Fruit fly (Drosophila melanogaster) whole organism, embryonic: ENCODE measurements around the gene CG7565.

ENCODE experiments used
- Atf-2 ChIP-seq: fragments of 200-800 bp; sonication (Bioruptor generic); optimal IDR thresholded peaks from 2 replicates; lab custom pipeline; 2016; ENCODE audit warnings: missing biosample characterization, missing genetic modification characterization
- Atf3 ChIP-seq: fragments of 200-800 bp; sonication (Bioruptor generic); optimal IDR thresholded peaks from 3 replicates; lab custom pipeline; 2016; ENCODE audit warnings: missing biosample characterization, missing genetic modification characterization
- CG1024 ChIP-seq: fragments of 200-800 bp; sonication (Bioruptor generic); IDR thresholded peaks from 2 replicates; pipeline ENCODE4 v1.3.6; 2022; ENCODE audit warnings: missing biosample characterization, missing genetic modification characterization
- CG10565 ChIP-seq: fragments of 200-800 bp; sonication (Bioruptor generic); optimal IDR thresholded peaks from 3 replicates; lab custom pipeline; 2016; ENCODE audit warnings: missing biosample characterization, mild to moderate bottlenecking, missing genetic modification characterization
- CG10959 ChIP-seq: fragments of 200-800 bp; sonication (Bioruptor generic); IDR thresholded peaks from 2 replicates; pipeline ENCODE4 v1.3.6; 2022; ENCODE audit warnings: missing biosample characterization, missing genetic modification characterization
- CG11695 ChIP-seq: fragments of 200-800 bp; sonication (Bioruptor generic); IDR thresholded peaks from 3 replicates; pipeline ENCODE4 v1.3.6; 2022; ENCODE audit warnings: missing biosample characterization, missing genetic modification characterization
- CG12391 ChIP-seq: fragments of 200-800 bp; sonication (Bioruptor generic); optimal IDR thresholded peaks from 3 replicates; lab custom pipeline; 2018; ENCODE audit warnings: missing biosample characterization, mild to moderate bottlenecking, missing genetic modification characterization, moderate library complexity
- CG12744 ChIP-seq: fragments of 200-800 bp; sonication (Bioruptor generic); optimal IDR thresholded peaks from 2 replicates; lab custom pipeline; 2016; ENCODE audit warnings: missing biosample characterization, missing genetic modification characterization
- CG12769 ChIP-seq: fragments of 200-800 bp; sonication (Bioruptor generic); optimal IDR thresholded peaks from 2 replicates; lab custom pipeline; 2019; ENCODE audit warnings: missing biosample characterization, mild to moderate bottlenecking, missing genetic modification characterization, moderate library complexity
- CG16863 ChIP-seq: fragments of 200-800 bp; sonication (Bioruptor generic); optimal IDR thresholded peaks from 3 replicates; lab custom pipeline; 2016; ENCODE audit warnings: missing biosample characterization, missing genetic modification characterization
- CG17359 ChIP-seq: fragments of 200-800 bp; sonication (Bioruptor generic); optimal IDR thresholded peaks from 3 replicates; lab custom pipeline; 2018; ENCODE audit warnings: missing biosample characterization, mild to moderate bottlenecking, missing genetic modification characterization, moderate library complexity
- CG17912 ChIP-seq: fragments of 200-800 bp; sonication (Bioruptor generic); optimal IDR thresholded peaks from 2 replicates; lab custom pipeline; 2018; ENCODE audit warnings: missing biosample characterization, mild to moderate bottlenecking, missing genetic modification characterization
- CG1792 ChIP-seq: fragments of 200-800 bp; sonication (Bioruptor generic); optimal IDR thresholded peaks from 2 replicates; lab custom pipeline; 2016; ENCODE audit warnings: missing biosample characterization, missing genetic modification characterization
- CG18599 ChIP-seq: fragments of 200-800 bp; sonication (Bioruptor generic); optimal IDR thresholded peaks from 3 replicates; lab custom pipeline; 2017; ENCODE audit warnings: missing biosample characterization, missing genetic modification characterization, mild to moderate bottlenecking, moderate library complexity, missing genetic modification reagents
- CG18619 ChIP-seq: fragments of 200-800 bp; sonication (Bioruptor generic); optimal IDR thresholded peaks from 3 replicates; lab custom pipeline; 2017; ENCODE audit warnings: missing biosample characterization, mild to moderate bottlenecking, missing genetic modification characterization
- CG18764 ChIP-seq: fragments of 200-800 bp; sonication (Bioruptor generic); optimal IDR thresholded peaks from 3 replicates; lab custom pipeline; 2016; ENCODE audit warnings: missing biosample characterization, missing genetic modification characterization
- CG32532 ChIP-seq: fragments of 200-800 bp; sonication (Bioruptor generic); IDR thresholded peaks from 2 replicates; pipeline ENCODE4 v1.3.6; 2022; ENCODE audit warnings: missing biosample characterization, missing genetic modification characterization
- CG4328 ChIP-seq: fragments of 200-800 bp; sonication (Bioruptor generic); optimal IDR thresholded peaks from 3 replicates; lab custom pipeline; 2017; ENCODE audit warnings: missing biosample characterization, missing genetic modification reagents, missing genetic modification characterization
- CG6791 ChIP-seq: fragments of 200-800 bp; sonication (Bioruptor generic); IDR thresholded peaks from 3 replicates; pipeline ENCODE4 v1.3.6; 2022; ENCODE audit warnings: missing biosample characterization, missing genetic modification characterization; ENCODE audit not compliant: partially characterized antibody
- CG7963 ChIP-seq: fragments of 200-800 bp; sonication (Bioruptor generic); IDR thresholded peaks from 3 replicates; pipeline ENCODE4 v1.3.6; 2022; ENCODE audit warnings: missing biosample characterization, missing genetic modification characterization; ENCODE audit not compliant: partially characterized antibody
- D19A ChIP-seq: fragments of 200-800 bp; optimal IDR thresholded peaks from 3 replicates; lab custom pipeline; 2019; ENCODE audit warnings: missing biosample characterization, mild to moderate bottlenecking, missing genetic modification characterization, moderate library complexity
- Dip2 ChIP-seq: fragments of 200-800 bp; sonication (Bioruptor generic); IDR thresholded peaks from 2 replicates; pipeline ENCODE4 v1.3.6; 2022; ENCODE audit warnings: missing biosample characterization, missing genetic modification characterization
- Drgx ChIP-seq: fragments of 200-800 bp; sonication (Bioruptor generic); IDR thresholded peaks from 2 replicates; pipeline ENCODE4 v1.3.6; 2022; ENCODE audit warnings: missing biosample characterization, missing genetic modification characterization
- HLHmδ ChIP-seq: fragments of 200-800 bp; sonication (Bioruptor generic); optimal IDR thresholded peaks from 2 replicates; lab custom pipeline; 2018; ENCODE audit warnings: missing biosample characterization, mild to moderate bottlenecking, missing genetic modification characterization, moderate library complexity
- Hr51 ChIP-seq, 2 experiments: fragments of 200-800 bp; sonication (Bioruptor generic); optimal IDR thresholded peaks; 2 replicates in 1 of 2; 3 replicates in 1 of 2; lab custom pipeline; 2016 to 2018; ENCODE audit warnings: missing biosample characterization in 2 of 2, missing genetic modification characterization in 2 of 2, mild to moderate bottlenecking in 1 of 2, moderate library complexity in 1 of 2
- Max ChIP-seq: fragments of 200-800 bp; sonication (Bioruptor generic); optimal IDR thresholded peaks from 2 replicates; lab custom pipeline; 2016; ENCODE audit warnings: missing biosample characterization, mild to moderate bottlenecking, missing genetic modification characterization
- Med ChIP-seq: fragments of 200-800 bp; sonication (Bioruptor generic); peaks from one replicate; lab custom pipeline; 2016; ENCODE audit warnings: missing biosample characterization, missing genetic modification characterization, mild to moderate bottlenecking, inconsistent platforms, moderate library complexity
- Nf-YB ChIP-seq: fragments of 200-800 bp; sonication (Bioruptor generic); optimal IDR thresholded peaks from 3 replicates; lab custom pipeline; 2019; ENCODE audit warnings: missing biosample characterization, mild to moderate bottlenecking, missing genetic modification characterization, moderate library complexity
- Side ChIP-seq: fragments of 200-800 bp; sonication (Bioruptor generic); optimal IDR thresholded peaks from 2 replicates; lab custom pipeline; 2016; ENCODE audit warnings: missing biosample characterization, missing genetic modification characterization
- Vsx1 ChIP-seq: fragments of 200-800 bp; sonication (Bioruptor generic); optimal IDR thresholded peaks from 2 replicates; lab custom pipeline; 2017; ENCODE audit warnings: missing biosample characterization, mild to moderate bottlenecking, missing genetic modification characterization, missing genetic modification reagents
- Xbp1 ChIP-seq: fragments of 200-800 bp; sonication (Bioruptor generic); optimal IDR thresholded peaks from 3 replicates; lab custom pipeline; 2016; ENCODE audit warnings: missing biosample characterization, mild to moderate bottlenecking, missing genetic modification characterization
- bigmax ChIP-seq: fragments of 200-800 bp; sonication (Bioruptor generic); optimal IDR thresholded peaks from 2 replicates; lab custom pipeline; 2018; ENCODE audit warnings: missing biosample characterization, mild to moderate bottlenecking, missing genetic modification characterization
- chm ChIP-seq: fragments of 200-800 bp; sonication (Bioruptor generic); IDR thresholded peaks from 2 replicates; pipeline ENCODE4 v1.3.6; 2022; ENCODE audit warnings: missing biosample characterization, missing genetic modification characterization
- corto ChIP-seq: fragments of 200-800 bp; sonication (Bioruptor generic); optimal IDR thresholded peaks from 2 replicates; lab custom pipeline; 2016; ENCODE audit warnings: missing biosample characterization, mild to moderate bottlenecking, missing genetic modification characterization, moderate library complexity
- dmrt99B ChIP-seq: fragments of 200-800 bp; sonication (Bioruptor generic); optimal IDR thresholded peaks from 2 replicates; lab custom pipeline; 2018; ENCODE audit warnings: missing biosample characterization, mild to moderate bottlenecking, missing genetic modification characterization, moderate library complexity
- eve ChIP-seq, 2 experiments: fragments of >200 bp; optimal IDR thresholded peaks; 2 replicates each; lab custom pipeline; 2017; ENCODE audit warnings: missing biosample characterization in 2 of 2, missing genetic modification characterization in 2 of 2
- ewg ChIP-seq: fragments of 200-800 bp; sonication (Bioruptor generic); optimal IDR thresholded peaks from 3 replicates; lab custom pipeline; 2017; ENCODE audit warnings: mild to moderate bottlenecking, missing biosample characterization, missing genetic modification reagents, missing genetic modification characterization
- ftz-f1 ChIP-seq: fragments of 200-800 bp; sonication (Bioruptor generic); optimal IDR thresholded peaks from 2 replicates; lab custom pipeline; 2016; ENCODE audit warnings: missing biosample characterization, missing genetic modification characterization
- gfzf ChIP-seq: fragments of 200-800 bp; sonication (Bioruptor generic); optimal IDR thresholded peaks from 2 replicates; lab custom pipeline; 2016; ENCODE audit warnings: missing biosample characterization, mild to moderate bottlenecking, missing genetic modification characterization, moderate library complexity
- hb ChIP-seq: fragments of 200-800 bp; sonication (Bioruptor generic); IDR thresholded peaks from 3 replicates; pipeline ENCODE4 v1.3.6; 2022; ENCODE audit warnings: missing biosample characterization, missing genetic modification characterization; ENCODE audit not compliant: partially characterized antibody
- hbn ChIP-seq: fragments of 200-800 bp; sonication (Bioruptor generic); IDR thresholded peaks from 2 replicates; pipeline ENCODE4 v1.3.6; 2022; ENCODE audit warnings: missing biosample characterization, missing genetic modification characterization; ENCODE audit not compliant: partially characterized antibody
- ind ChIP-seq: fragments of 200-800 bp; sonication (Bioruptor generic); optimal IDR thresholded peaks from 3 replicates; lab custom pipeline; 2016; ENCODE audit warnings: missing biosample characterization, missing genetic modification characterization
- oc ChIP-seq: fragments of 200-800 bp; sonication (Bioruptor generic); optimal IDR thresholded peaks from 2 replicates; lab custom pipeline; 2018; ENCODE audit warnings: missing biosample characterization, mild to moderate bottlenecking, missing genetic modification characterization, moderate library complexity
- org-1 ChIP-seq: fragments of 200-800 bp; sonication (Bioruptor generic); optimal IDR thresholded peaks from 2 replicates; lab custom pipeline; 2017; ENCODE audit warnings: missing biosample characterization, missing genetic modification characterization
- prd ChIP-seq, 3 experiments: fragments of >200 bp in 2 of 3; fragments of 200-800 bp in 1 of 3; sonication (Bioruptor generic) in 1 of 3; optimal IDR thresholded peaks in 2 of 3; IDR thresholded peaks in 1 of 3; 2 replicates in 2 of 3; 3 replicates in 1 of 3; pipeline versions ENCODE4 v1.3.6 to Lab custom; 2017 to 2022; ENCODE audit warnings: missing biosample characterization in 1 of 3, missing genetic modification characterization in 1 of 3
- scrt ChIP-seq: fragments of 200-800 bp; sonication (Bioruptor generic); optimal IDR thresholded peaks from 2 replicates; lab custom pipeline; 2018; ENCODE audit warnings: missing biosample characterization, mild to moderate bottlenecking, missing genetic modification characterization, moderate library complexity
- sd ChIP-seq: fragments of 200-800 bp; sonication (Bioruptor generic); optimal IDR thresholded peaks from 3 replicates; lab custom pipeline; 2018; ENCODE audit warnings: missing biosample characterization, mild to moderate bottlenecking, missing genetic modification characterization, moderate library complexity
- wek ChIP-seq: fragments of 200-800 bp; sonication (Bioruptor generic); optimal IDR thresholded peaks from 3 replicates; lab custom pipeline; 2018; ENCODE audit warnings: missing biosample characterization, mild to moderate bottlenecking, missing genetic modification characterization, moderate library complexity
- wor ChIP-seq: fragments of 200-800 bp; sonication (Bioruptor generic); IDR thresholded peaks from 2 replicates; pipeline ENCODE4 v1.3.6; 2022; ENCODE audit warnings: missing biosample characterization, missing genetic modification characterization
- yki ChIP-seq: fragments of >200 bp; optimal IDR thresholded peaks from 3 replicates; lab custom pipeline; 2018

Gene CG7565

DNA sequence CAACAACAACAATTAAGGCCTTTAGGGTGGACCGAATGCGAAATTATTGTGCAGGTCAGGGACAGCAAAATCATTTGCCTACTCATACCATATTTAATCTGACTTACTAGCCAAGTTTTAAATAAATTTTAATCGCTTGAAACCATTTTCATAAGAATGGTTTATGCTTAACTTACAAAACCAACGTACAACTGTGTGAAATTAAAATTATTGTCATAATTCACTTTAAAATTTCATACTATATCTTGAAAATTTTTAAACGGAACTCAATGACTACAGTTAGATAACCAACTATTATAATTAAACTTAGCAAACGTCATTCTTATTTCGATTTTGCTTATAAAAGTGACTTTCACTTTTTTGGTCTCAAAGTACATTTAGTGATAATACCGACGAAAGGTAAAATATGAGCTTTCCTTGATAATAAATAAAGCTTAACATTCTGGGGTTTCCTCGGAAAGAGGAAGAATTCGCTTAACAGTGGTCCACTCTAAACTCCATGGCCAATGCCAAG lies 34.8 kb downstream of the CG7565 start (continued):
- TF ChIP-seq CG12391: peak; percentile 39
- no peak for TF ChIP-seq Dip2
- peak; percentile 45 for TF ChIP-seq D19A (tag; lab: Kevin White, UChicago)
- no peak for TF ChIP-seq CG1024
- TF ChIP-seq CG12769 (tag; lab: Kevin White, UChicago): no peak
- no peak for TF ChIP-seq CG10565
- no peak for TF ChIP-seq CG1792
- TF ChIP-seq hb: no peak
- no peak for TF ChIP-seq Atf-2 (GFP tag; lab: Kevin White, UChicago)
- TF ChIP-seq Xbp1: peak; percentile 42
- peak; percentile 76; the same call in 1 of the 2 replicates for TF ChIP-seq Drgx (GFP tag; lab: Robert Waterston, UW)
- peak; percentile 34 for TF ChIP-seq CG18619 (GFP tag; lab: Kevin White, UChicago)
- no peak for TF ChIP-seq corto (GFP tag; lab: Kevin White, UChicago)
- no peak for TF ChIP-seq CG11695 (GFP tag; lab: Robert Waterston, UW)
- TF ChIP-seq HLHmδ: no peak
- TF ChIP-seq dmrt99B (tag; lab: Kevin White, UChicago): peak; percentile 75
- no peak for TF ChIP-seq CG4328 (GFP tag; lab: Kevin White, UChicago)
- TF ChIP-seq chm: no peak
- peak; percentile 5 for TF ChIP-seq ewg (GFP tag; lab: Kevin White, UChicago)
- TF ChIP-seq org-1 (GFP tag; lab: Kevin White, UChicago): no peak
- peak; percentile 67 for TF ChIP-seq Med (GFP tag; lab: Kevin White, UChicago)
- no peak for TF ChIP-seq ftz-f1 (GFP tag; lab: Kevin White, UChicago)
- peak; percentile 16 for TF ChIP-seq Nf-YB (GFP tag; lab: Kevin White, UChicago)
- TF ChIP-seq CG17359 (tag; lab: Kevin White, UChicago): peak; percentile 67
- TF ChIP-seq bigmax (GFP tag; lab: Kevin White, UChicago): no peak
- no peak for TF ChIP-seq Hr51 (GFP tag; optimal IDR thresholded peaks at IDR 0.05; lab: Kevin White, UChicago)
- no peak for TF ChIP-seq wek (GFP tag; lab: Kevin White, UChicago)
- no peak; the same call in 1 of the 2 replicates for TF ChIP-seq CG32532 (GFP tag; lab: Robert Waterston, UW)
- TF ChIP-seq hbn (GFP tag; lab: Robert Waterston, UW): no peak
- no peak for TF ChIP-seq Side (GFP tag; lab: Kevin White, UChicago)
- peak in 1 of 2 experiments; percentile 66 for TF ChIP-seq eve (GFP tag; optimal IDR thresholded peaks at IDR 0.05; lab: Kevin White, UChicago)
- no peak for TF ChIP-seq wor (GFP tag; lab: Robert Waterston, UW)
- TF ChIP-seq yki (lab: Kevin White, UChicago): no peak
- peak; percentile 13 for TF ChIP-seq Max (GFP tag; lab: Kevin White, UChicago)
- peak; percentile 69 for TF ChIP-seq CG18599 (GFP tag; lab: Kevin White, UChicago)
- peak; percentile 1 for TF ChIP-seq Vsx1 (GFP tag; lab: Kevin White, UChicago)
- TF ChIP-seq ind (GFP tag; lab: Kevin White, UChicago): peak; percentile 42
- no peak for TF ChIP-seq prd (optimal IDR thresholded peaks at IDR 0.05; lab: Kevin White, UChicago)
- no peak; the same call in 2 of the 3 replicates for TF ChIP-seq prd (GFP tag; IDR thresholded peaks at IDR 0.05; lab: Robert Waterston, UW)
- TF ChIP-seq CG6791 (GFP tag; lab: Robert Waterston, UW): no peak
- no peak for TF ChIP-seq CG16863 (GFP tag; lab: Kevin White, UChicago)
- TF ChIP-seq oc: no peak
- TF ChIP-seq scrt (GFP tag; lab: Kevin White, UChicago): no peak
- TF ChIP-seq Atf3 (GFP tag; lab: Kevin White, UChicago): no peak
- no peak for TF ChIP-seq CG12744 (GFP tag; lab: Kevin White, UChicago)
- TF ChIP-seq gfzf (GFP tag; lab: Kevin White, UChicago): no peak
- TF ChIP-seq sd: no peak
- no peak for TF ChIP-seq CG7963
- TF ChIP-seq CG18764 (GFP tag; lab: Kevin White, UChicago): peak; percentile 24
- TF ChIP-seq CG10959 (GFP tag; lab: Robert Waterston, UW): no peak
- TF ChIP-seq CG17912 (GFP tag; lab: Kevin White, UChicago): no peak
